Fruit fly (Drosophila melanogaster) whole organism, embryonic: ENCODE data around the gene rut.
A peak's percentile ranks its signal among the peaks of the same experiment; 100 is the strongest.

ENCODE experiments used
- ATbp ChIP-seq: fragments of 200-800 bp; sonication (Bioruptor generic); optimal IDR thresholded peaks from 2 replicates; lab custom pipeline; 2017; ENCODE audit warnings: missing biosample characterization, mild to moderate bottlenecking, missing genetic modification characterization, missing genetic modification reagents
- Bgb ChIP-seq: fragments of 200-800 bp; sonication (Bioruptor generic); IDR thresholded peaks from 2 replicates; pipeline ENCODE4 v1.3.6; 2022; ENCODE audit warnings: missing biosample characterization, missing genetic modification characterization; ENCODE audit not compliant: partially characterized antibody
- CG10147 ChIP-seq: fragments of 200-800 bp; sonication (Bioruptor generic); optimal IDR thresholded peaks from 2 replicates; lab custom pipeline; 2019; ENCODE audit warnings: missing biosample characterization, mild to moderate bottlenecking, missing genetic modification characterization, moderate library complexity
- CG10209 ChIP-seq: fragments of 200-800 bp; sonication (Bioruptor generic); optimal IDR thresholded peaks from 3 replicates; lab custom pipeline; 2017; ENCODE audit warnings: missing biosample characterization, mild to moderate bottlenecking, missing genetic modification characterization, missing genetic modification reagents
- CG10462 ChIP-seq: fragments of 200-800 bp; sonication (Bioruptor generic); optimal IDR thresholded peaks from 2 replicates; lab custom pipeline; 2016; ENCODE audit warnings: missing biosample characterization, missing genetic modification characterization
- CG12104 ChIP-seq: fragments of 200-800 bp; sonication (Bioruptor generic); optimal IDR thresholded peaks from 3 replicates; lab custom pipeline; 2016; ENCODE audit warnings: missing biosample characterization, missing genetic modification characterization
- CG12659 ChIP-seq: fragments of 200-800 bp; sonication (Bioruptor generic); optimal IDR thresholded peaks from 3 replicates; lab custom pipeline; 2017; ENCODE audit warnings: mild to moderate bottlenecking, missing biosample characterization, missing genetic modification reagents, missing genetic modification characterization
- CG12769 ChIP-seq: fragments of 200-800 bp; sonication (Bioruptor generic); optimal IDR thresholded peaks from 2 replicates; lab custom pipeline; 2019; ENCODE audit warnings: missing biosample characterization, mild to moderate bottlenecking, missing genetic modification characterization, moderate library complexity
- CG13123 ChIP-seq: fragments of 200-800 bp; sonication (Bioruptor generic); optimal IDR thresholded peaks from 2 replicates; lab custom pipeline; 2016; ENCODE audit warnings: missing biosample characterization, missing genetic modification characterization
- CG15011 ChIP-seq: fragments of 200-800 bp; sonication (Bioruptor generic); optimal IDR thresholded peaks from 3 replicates; lab custom pipeline; 2018; ENCODE audit warnings: missing biosample characterization, mild to moderate bottlenecking, missing genetic modification characterization
- CG1792 ChIP-seq: fragments of 200-800 bp; sonication (Bioruptor generic); optimal IDR thresholded peaks from 2 replicates; lab custom pipeline; 2016; ENCODE audit warnings: missing biosample characterization, missing genetic modification characterization
- CG18262 ChIP-seq: fragments of 200-800 bp; optimal IDR thresholded peaks from 3 replicates; lab custom pipeline; 2019; ENCODE audit warnings: missing biosample characterization, mild to moderate bottlenecking, missing genetic modification characterization, moderate library complexity
- CG34376 ChIP-seq: fragments of 200-800 bp; sonication (Bioruptor generic); optimal IDR thresholded peaks from 2 replicates; lab custom pipeline; 2018; ENCODE audit warnings: missing biosample characterization, mild to moderate bottlenecking, missing genetic modification characterization
- CG5180 ChIP-seq: fragments of 200-800 bp; sonication (Bioruptor generic); optimal IDR thresholded peaks from 3 replicates; lab custom pipeline; 2017; ENCODE audit warnings: missing biosample characterization, missing genetic modification characterization, mild to moderate bottlenecking, moderate library complexity, missing genetic modification reagents
- CG8281 ChIP-seq: fragments of 200-800 bp; sonication (Bioruptor generic); optimal IDR thresholded peaks from 2 replicates; lab custom pipeline; 2018; ENCODE audit warnings: missing biosample characterization, mild to moderate bottlenecking, missing genetic modification characterization, moderate library complexity
- CG9797 ChIP-seq: fragments of 200-800 bp; sonication (Bioruptor generic); optimal IDR thresholded peaks from 3 replicates; lab custom pipeline; 2018; ENCODE audit warnings: missing biosample characterization, mild to moderate bottlenecking, missing genetic modification characterization
- CoRest ChIP-seq: fragments of 200-800 bp; sonication (Bioruptor generic); optimal IDR thresholded peaks from 3 replicates; lab custom pipeline; 2018; ENCODE audit warnings: missing biosample characterization, mild to moderate bottlenecking, missing genetic modification characterization, moderate library complexity
- D19B ChIP-seq: fragments of 200-800 bp; sonication (Bioruptor generic); optimal IDR thresholded peaks from 2 replicates; lab custom pipeline; 2017; ENCODE audit warnings: missing biosample characterization, mild to moderate bottlenecking, missing genetic modification characterization
- Dll ChIP-seq: fragments of 200-800 bp; sonication (Bioruptor generic); IDR thresholded peaks from 4 replicates; pipeline ENCODE4 v1.3.6; 2022; ENCODE audit warnings: missing biosample characterization, missing genetic modification characterization; ENCODE audit not compliant: partially characterized antibody
- Doc3 ChIP-seq: fragments of 200-800 bp; sonication (Bioruptor generic); IDR thresholded peaks from 3 replicates; pipeline ENCODE4 v1.3.6; 2022; ENCODE audit warnings: missing biosample characterization, missing genetic modification characterization; ENCODE audit not compliant: partially characterized antibody
- Fer2 ChIP-seq: fragments of 200-800 bp; sonication (Bioruptor generic); optimal IDR thresholded peaks from 2 replicates; lab custom pipeline; 2018; ENCODE audit warnings: missing biosample characterization, mild to moderate bottlenecking, missing genetic modification characterization, moderate library complexity
- Lhr ChIP-seq: fragments of 200-800 bp; sonication (Bioruptor generic); optimal IDR thresholded peaks from 3 replicates; lab custom pipeline; 2017; ENCODE audit warnings: mild to moderate bottlenecking, missing biosample characterization, missing genetic modification reagents, missing genetic modification characterization
- MTF-1 ChIP-seq: fragments of 200-800 bp; sonication (Bioruptor generic); optimal IDR thresholded peaks from 2 replicates; lab custom pipeline; 2018; ENCODE audit warnings: missing biosample characterization, mild to moderate bottlenecking, missing genetic modification characterization, borderline replicate concordance
- Oaz ChIP-seq: fragments of 200-800 bp; sonication (Bioruptor generic); IDR thresholded peaks from 2 replicates; pipeline ENCODE4 v1.3.6; 2022; ENCODE audit warnings: missing biosample characterization, missing genetic modification characterization
- Six4 ChIP-seq: fragments of 200-800 bp; sonication (Bioruptor generic); optimal IDR thresholded peaks from 2 replicates; lab custom pipeline; 2016; ENCODE audit warnings: missing biosample characterization, missing genetic modification characterization
- Stat92E ChIP-seq, 3 experiments: fragments of >200 bp in 2 of 3; fragments of 200-800 bp in 1 of 3; sonication (Bioruptor generic) in 1 of 3; optimal IDR thresholded peaks; 2 replicates each; lab custom pipeline; 2017 to 2019; ENCODE audit warnings: missing biosample characterization in 3 of 3, missing genetic modification characterization in 3 of 3, mild to moderate bottlenecking in 1 of 3, moderate library complexity in 1 of 3
- al ChIP-seq: fragments of 200-800 bp; sonication (Bioruptor generic); IDR thresholded peaks from 2 replicates; pipeline ENCODE4 v1.3.6; 2022; ENCODE audit warnings: missing biosample characterization, missing genetic modification characterization
- ase ChIP-seq: fragments of 200-800 bp; sonication (Bioruptor generic); IDR thresholded peaks from 3 replicates; pipeline ENCODE4 v1.3.6; 2022; ENCODE audit warnings: missing biosample characterization, missing genetic modification characterization
- bab2 ChIP-seq: fragments of 200-800 bp; sonication (Bioruptor generic); optimal IDR thresholded peaks from 2 replicates; lab custom pipeline; 2016; ENCODE audit warnings: missing biosample characterization, missing genetic modification characterization
- dan ChIP-seq: fragments of 200-800 bp; sonication (Bioruptor generic); IDR thresholded peaks from 2 replicates; pipeline ENCODE4 v1.3.6; 2022; ENCODE audit warnings: missing biosample characterization, missing genetic modification characterization
- dmrt11E ChIP-seq: fragments of 200-800 bp; sonication (Bioruptor generic); optimal IDR thresholded peaks from 3 replicates; lab custom pipeline; 2018; ENCODE audit warnings: missing biosample characterization, mild to moderate bottlenecking, missing genetic modification characterization, moderate library complexity
- dpn ChIP-seq, 2 experiments: fragments of 200-800 bp; sonication (Bioruptor generic); optimal IDR thresholded peaks; 3 replicates each; lab custom pipeline; 2016; ENCODE audit warnings: missing biosample characterization in 2 of 2, missing genetic modification characterization in 2 of 2
- dysf ChIP-seq: fragments of 200-800 bp; sonication (Bioruptor generic); IDR thresholded peaks from 3 replicates; pipeline ENCODE4 v1.3.6; 2022; ENCODE audit warnings: missing biosample characterization, missing genetic modification characterization
- ewg ChIP-seq: fragments of 200-800 bp; sonication (Bioruptor generic); optimal IDR thresholded peaks from 3 replicates; lab custom pipeline; 2017; ENCODE audit warnings: mild to moderate bottlenecking, missing biosample characterization, missing genetic modification reagents, missing genetic modification characterization
- exex ChIP-seq: fragments of 200-800 bp; sonication (Bioruptor generic); optimal IDR thresholded peaks from 4 replicates; lab custom pipeline; 2018; ENCODE audit warnings: missing biosample characterization, mild to moderate bottlenecking, missing genetic modification characterization, moderate library complexity
- ind ChIP-seq: fragments of 200-800 bp; sonication (Bioruptor generic); optimal IDR thresholded peaks from 3 replicates; lab custom pipeline; 2016; ENCODE audit warnings: missing biosample characterization, missing genetic modification characterization
- jigr1 ChIP-seq: fragments of 200-800 bp; sonication (Bioruptor generic); IDR thresholded peaks from 3 replicates; pipeline ENCODE4 v1.3.6; 2022; ENCODE audit warnings: missing biosample characterization, missing genetic modification characterization
- knrl ChIP-seq: fragments of 200-800 bp; sonication (Bioruptor generic); IDR thresholded peaks from 3 replicates; pipeline ENCODE4 v1.3.6; 2022; ENCODE audit warnings: missing biosample characterization, missing genetic modification characterization; ENCODE audit not compliant: partially characterized antibody
- lov ChIP-seq, 2 experiments: fragments of 200-800 bp in 1 of 2; fragments of >200 bp in 1 of 2; sonication (Bioruptor generic) in 1 of 2; IDR thresholded peaks in 1 of 2; optimal IDR thresholded peaks in 1 of 2; 2 replicates in 1 of 2; 3 replicates in 1 of 2; pipeline versions ENCODE4 v1.3.6 to Lab custom; 2017 to 2022; ENCODE audit warnings: missing biosample characterization in 1 of 2, missing genetic modification characterization in 1 of 2
- luna ChIP-seq: fragments of 200-800 bp; sonication (Bioruptor generic); optimal IDR thresholded peaks from 2 replicates; lab custom pipeline; 2016; ENCODE audit warnings: missing biosample characterization, missing genetic modification characterization
- pnt ChIP-seq: fragments of 200-800 bp; sonication (Bioruptor generic); optimal IDR thresholded peaks from 3 replicates; lab custom pipeline; 2016; ENCODE audit warnings: missing biosample characterization, missing genetic modification characterization
- salm ChIP-seq: fragments of 200-800 bp; sonication (Bioruptor generic); optimal IDR thresholded peaks from 2 replicates; lab custom pipeline; 2018; ENCODE audit warnings: missing biosample characterization, mild to moderate bottlenecking, missing genetic modification characterization
- sd ChIP-seq: fragments of 200-800 bp; sonication (Bioruptor generic); optimal IDR thresholded peaks from 3 replicates; lab custom pipeline; 2018; ENCODE audit warnings: missing biosample characterization, mild to moderate bottlenecking, missing genetic modification characterization, moderate library complexity
- shn ChIP-seq: fragments of 200-800 bp; sonication (Bioruptor generic); optimal IDR thresholded peaks from 3 replicates; lab custom pipeline; 2016; ENCODE audit warnings: missing biosample characterization, missing genetic modification characterization
- sim ChIP-seq: fragments of 200-800 bp; sonication (Bioruptor generic); IDR thresholded peaks from 2 replicates; pipeline ENCODE4 v1.3.6; 2022; ENCODE audit warnings: missing biosample characterization, missing genetic modification characterization
- tgo ChIP-seq: fragments of 200-800 bp; sonication (Bioruptor generic); IDR thresholded peaks from 3 replicates; pipeline ENCODE4 v1.3.6; 2022; ENCODE audit warnings: missing biosample characterization, missing genetic modification characterization
- tio ChIP-seq: fragments of 200-800 bp; sonication (Bioruptor generic); optimal IDR thresholded peaks from 2 replicates; lab custom pipeline; 2017; ENCODE audit warnings: missing biosample characterization, missing genetic modification characterization, inconsistent platforms

Gene rut

DNA sequence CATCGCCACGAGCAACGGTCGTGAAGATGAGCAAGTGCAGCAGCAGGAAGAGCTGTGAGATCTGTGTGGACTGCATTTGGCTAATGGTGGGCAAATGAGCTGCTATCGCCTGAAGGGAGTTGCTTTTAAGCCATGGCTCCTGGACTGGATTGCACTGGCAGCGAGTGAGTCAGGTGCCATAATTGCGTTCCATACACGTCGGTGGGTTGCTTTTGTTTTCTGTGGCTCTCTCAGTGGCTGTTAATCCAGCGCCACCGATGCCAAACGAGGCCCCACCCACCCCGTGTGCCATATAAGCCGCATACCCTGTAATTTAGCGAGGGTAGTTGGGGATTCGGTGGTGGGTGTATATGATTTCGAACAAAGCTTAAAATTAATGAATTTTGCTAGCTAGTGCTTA, 18.8 kb upstream of the rut start, which contains the start of gene CG12539:
Gene CG12539, minus strand, starts transcription at position 101 of the 400 bp plus-strand sequence.
- TF ChIP-seq D19B (GFP tag; lab: Kevin White, UChicago) (peak; percentile 28), CG9797 (GFP tag; lab: Kevin White, UChicago) (no peak)

DNA sequence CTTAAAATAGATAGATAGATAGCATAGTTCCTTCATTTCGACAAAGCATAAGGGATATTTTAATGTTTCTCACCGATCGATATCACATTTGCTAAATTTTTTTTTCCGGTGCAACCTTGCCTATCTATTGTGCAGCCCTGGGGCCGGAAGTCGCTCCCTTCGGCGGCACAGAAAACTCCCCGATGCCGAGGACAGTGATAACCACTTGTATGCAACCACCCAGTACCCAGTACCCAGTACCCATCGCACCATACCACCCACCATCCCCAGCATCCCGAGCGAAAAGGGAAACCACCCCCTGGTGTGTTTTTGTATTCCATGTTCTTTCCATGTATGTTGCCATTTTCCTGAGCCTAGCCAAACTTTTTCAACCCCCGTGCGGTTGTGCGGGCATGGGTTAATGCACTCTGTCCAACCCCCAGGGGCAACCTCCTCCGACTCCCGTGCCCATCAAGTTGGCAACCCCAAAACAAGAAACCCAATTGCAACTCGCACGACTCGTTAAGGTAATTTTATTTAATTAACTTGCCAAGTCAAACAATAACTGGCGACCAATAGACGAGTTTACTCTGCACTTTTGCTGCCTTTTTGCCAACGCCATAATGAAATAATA, 16.1 kb upstream of the rut start:
- no peak for TF ChIP-seq dysf
- no peak for TF ChIP-seq CG12769 (tag; lab: Kevin White, UChicago)
- no peak for TF ChIP-seq shn (GFP tag; lab: Kevin White, UChicago)
- TF ChIP-seq jigr1 (GFP tag; lab: Robert Waterston, UW) = no peak
- TF ChIP-seq CG15011 (GFP tag; lab: Kevin White, UChicago) = no peak
- no peak for TF ChIP-seq CG8281 (tag; lab: Kevin White, UChicago)
- no peak for TF ChIP-seq CG34376 (GFP tag; lab: Kevin White, UChicago)
- TF ChIP-seq pnt (GFP tag; lab: Kevin White, UChicago) = no peak
- TF ChIP-seq Dll = no peak
- TF ChIP-seq dan = no peak
- TF ChIP-seq Six4 = no peak
- no peak for TF ChIP-seq Doc3 (GFP tag; lab: Robert Waterston, UW)
- no peak for TF ChIP-seq CG12104 (GFP tag; lab: Kevin White, UChicago)
- TF ChIP-seq CG10147 (GFP tag; lab: Kevin White, UChicago) = no peak
- TF ChIP-seq dmrt11E (tag; lab: Kevin White, UChicago) = no peak
- TF ChIP-seq CoRest (tag; lab: Kevin White, UChicago) = no peak
- TF ChIP-seq ATbp (GFP tag; lab: Kevin White, UChicago) = no peak
- no peak for TF ChIP-seq lov (optimal IDR thresholded peaks at IDR 0.05; lab: Kevin White, UChicago)
- no peak for TF ChIP-seq lov (GFP tag; IDR thresholded peaks at IDR 0.05; lab: Robert Waterston, UW)
- peak in 1 of 2 experiments; percentile 2 for TF ChIP-seq dpn (GFP tag; optimal IDR thresholded peaks at IDR 0.05; lab: Kevin White, UChicago)
- no peak for TF ChIP-seq Lhr (GFP tag; lab: Kevin White, UChicago)
- TF ChIP-seq MTF-1 (GFP tag; lab: Kevin White, UChicago) = no peak
- no peak for TF ChIP-seq CG18262 (tag; lab: Kevin White, UChicago)
- TF ChIP-seq sim (GFP tag; lab: Robert Waterston, UW) = no peak
- TF ChIP-seq Bgb (GFP tag; lab: Robert Waterston, UW) = no peak
- no peak for TF ChIP-seq CG10462 (GFP tag; lab: Kevin White, UChicago)
- no peak for TF ChIP-seq Stat92E (GFP tag; optimal IDR thresholded peaks at IDR 0.05; lab: Kevin White, UChicago)
- TF ChIP-seq CG10209 (GFP tag; lab: Kevin White, UChicago) = no peak
- no peak for TF ChIP-seq ewg (GFP tag; lab: Kevin White, UChicago)
- no peak for TF ChIP-seq Fer2
- TF ChIP-seq al (GFP tag; lab: Robert Waterston, UW) = no peak
- no peak for TF ChIP-seq sd (tag; lab: Kevin White, UChicago)
- TF ChIP-seq ind = no peak
- no peak for TF ChIP-seq bab2 (GFP tag; lab: Kevin White, UChicago)
- TF ChIP-seq CG12659 (GFP tag; lab: Kevin White, UChicago) = no peak
- TF ChIP-seq knrl (GFP tag; lab: Robert Waterston, UW) = 0 out of 3 replicates have a peak, but pooled peaks have one; percentile 16
- TF ChIP-seq salm (tag; lab: Kevin White, UChicago) = no peak
- no peak for TF ChIP-seq exex (tag; lab: Kevin White, UChicago)
- TF ChIP-seq Oaz (GFP tag; lab: Robert Waterston, UW) = no peak
- TF ChIP-seq CG1792 = no peak
- no peak for TF ChIP-seq luna (GFP tag; lab: Kevin White, UChicago)
- no peak for TF ChIP-seq CG5180 (GFP tag; lab: Kevin White, UChicago)
- no peak for TF ChIP-seq tio (GFP tag; lab: Kevin White, UChicago)
- TF ChIP-seq tgo (GFP tag; lab: Robert Waterston, UW) = no peak
- TF ChIP-seq CG13123 (GFP tag; lab: Kevin White, UChicago) = no peak
- TF ChIP-seq ase (GFP tag; lab: Robert Waterston, UW) = no peak
